Worm (Caenorhabditis elegans) whole organism, L4 larva: Measurements from ENCODE around the gene C37C3.10.
A peak's percentile ranks its signal among the peaks of the same experiment; 100 is the strongest.

Source experiments
- F44E2.7 ChIP-seq: fragments of 200-800 bp; sonication (Bioruptor generic); IDR thresholded peaks from 2 replicates; pipeline ENCODE4 v2.1.2; 2022; ENCODE audit warnings: missing genetic modification characterization, missing compliant biosample characterization
- F49E8.2 ChIP-seq: sonication (generic microtip); optimal IDR thresholded peaks from 2 replicates; lab custom pipeline; 2016; ENCODE audit warnings: missing compliant biosample characterization, mild to moderate bottlenecking, missing genetic modification characterization, borderline replicate concordance
- Y105C5A.15 ChIP-seq: fragments of 200-800 bp; sonication (Bioruptor generic); IDR thresholded peaks from 2 replicates; pipeline ENCODE4 v1.3.6; 2022; ENCODE audit warnings: missing genetic modification characterization, missing compliant biosample characterization
- Y48G9A.11 ChIP-seq: fragments of 200-800 bp; sonication (Bioruptor generic); IDR thresholded peaks from 2 replicates; pipeline ENCODE4 v1.3.6; 2022; ENCODE audit warnings: missing genetic modification reagents, missing genetic modification characterization, missing compliant biosample characterization
- Y75B8A.6 ChIP-seq: fragments of 200-800 bp; sonication (Bioruptor generic); IDR thresholded peaks from 2 replicates; pipeline ENCODE4 v1.3.6; 2022; ENCODE audit warnings: missing genetic modification reagents, missing genetic modification characterization, missing compliant biosample characterization
- ZK546.5 ChIP-seq, 2 experiments: sonication (generic microtip); optimal IDR thresholded peaks; 2 replicates each; lab custom pipeline; 2017; ENCODE audit warnings: missing biosample characterization in 2 of 2, missing genetic modification characterization in 2 of 2
- aha-1 ChIP-seq: fragments of 150-350 bp; peaks from one replicate; lab custom pipeline; 2014; ENCODE audit warnings: missing biosample characterization, missing genetic modification characterization
- ama-1 ChIP-seq: fragments of 150-350 bp; optimal IDR thresholded peaks from 2 replicates; lab custom pipeline; 2014; ENCODE audit warnings: inconsistent platforms, mixed read lengths
- arid-1 ChIP-seq: fragments of 200-800 bp; sonication (Bioruptor generic); conservative IDR thresholded peaks from 2 replicates; pipeline ENCODE4 v1.3.6; 2022; ENCODE audit warnings: missing genetic modification reagents, missing genetic modification characterization, missing compliant biosample characterization
- attf-4 ChIP-seq: sonication (generic microtip); optimal IDR thresholded peaks from 3 replicates; lab custom pipeline; 2017; ENCODE audit warnings: missing biosample characterization, missing genetic modification characterization
- ceh-20 ChIP-seq: fragments of 200-800 bp; sonication (Bioruptor generic); IDR thresholded peaks from 2 replicates; pipeline ENCODE4 v1.3.6; 2022; ENCODE audit warnings: missing genetic modification reagents, missing genetic modification characterization, missing compliant biosample characterization
- ceh-44 ChIP-seq: fragments of 200-800 bp; sonication (Bioruptor generic); IDR thresholded peaks from 2 replicates; pipeline ENCODE4 v1.3.6; 2022; ENCODE audit warnings: missing genetic modification reagents, missing genetic modification characterization, missing compliant biosample characterization
- ceh-82 ChIP-seq: sonication (generic microtip); optimal IDR thresholded peaks from 2 replicates; lab custom pipeline; 2017; ENCODE audit warnings: missing biosample characterization, missing genetic modification characterization
- cey-2 ChIP-seq: sonication (generic microtip); optimal IDR thresholded peaks from 3 replicates; lab custom pipeline; 2017; ENCODE audit warnings: missing genetic modification characterization, mild to moderate bottlenecking, missing compliant biosample characterization, antibody characterized with exemption, borderline replicate concordance; ENCODE audit not compliant: insufficient read depth
- ctbp-1 ChIP-seq: fragments of 200-800 bp; sonication (Bioruptor generic); IDR thresholded peaks from 2 replicates; pipeline ENCODE4 v1.3.6; 2022; ENCODE audit warnings: missing genetic modification reagents, missing genetic modification characterization, missing compliant biosample characterization
- daf-19 ChIP-seq: fragments of 200-800 bp; sonication (Bioruptor generic); conservative IDR thresholded peaks from 2 replicates; pipeline ENCODE4 v1.3.6; 2022; ENCODE audit warnings: missing genetic modification characterization, missing compliant biosample characterization
- dmd-9 ChIP-seq: fragments of 200-800 bp; sonication (Bioruptor generic); IDR thresholded peaks from 2 replicates; pipeline ENCODE4 v1.3.6; 2022; ENCODE audit warnings: missing genetic modification reagents, missing genetic modification characterization, missing compliant biosample characterization
- duxl-1 ChIP-seq: sonication (generic microtip); optimal IDR thresholded peaks from 2 replicates; lab custom pipeline; 2016; ENCODE audit warnings: mild to moderate bottlenecking, missing genetic modification characterization, moderate library complexity, missing compliant biosample characterization; ENCODE audit not compliant: poor library complexity
- fkh-10 ChIP-seq: fragments of 150-350 bp; optimal IDR thresholded peaks from 2 replicates; lab custom pipeline; 2014; ENCODE audit warnings: missing biosample characterization, missing genetic modification reagents, missing genetic modification characterization
- gei-8 ChIP-seq: fragments of 200-800 bp; sonication (Bioruptor generic); optimal IDR thresholded peaks from 2 replicates; lab custom pipeline; 2018; ENCODE audit warnings: mild to moderate bottlenecking, missing genetic modification characterization, missing compliant biosample characterization
- hlh-30 ChIP-seq: sonication (generic microtip); optimal IDR thresholded peaks from 2 replicates; lab custom pipeline; 2017; ENCODE audit warnings: antibody characterized with exemption, mild to moderate bottlenecking, missing genetic modification characterization, missing compliant biosample characterization; ENCODE audit not compliant: insufficient read depth
- hmg-1.1 ChIP-seq: fragments of 200-800 bp; sonication (Bioruptor generic); IDR thresholded peaks from 2 replicates; pipeline ENCODE4 v1.3.6; 2022; ENCODE audit warnings: missing genetic modification reagents, missing genetic modification characterization, missing compliant biosample characterization
- lim-7 ChIP-seq: fragments of 200-800 bp; sonication (Bioruptor generic); IDR thresholded peaks from 2 replicates; pipeline ENCODE4 v1.3.6; 2022; ENCODE audit warnings: missing genetic modification characterization, missing compliant biosample characterization
- lin-1 ChIP-seq: fragments of 200-800 bp; sonication (Bioruptor generic); IDR thresholded peaks from 2 replicates; pipeline ENCODE4 v1.3.6; 2022; ENCODE audit warnings: missing genetic modification reagents, missing genetic modification characterization, missing compliant biosample characterization
- lin-15B ChIP-seq: fragments of 150-350 bp; sonication (generic microtip); optimal IDR thresholded peaks from 3 replicates; lab custom pipeline; 2014; ENCODE audit warnings: missing biosample characterization, missing genetic modification characterization
- lin-38 ChIP-seq: fragments of 200-800 bp; sonication (Bioruptor generic); IDR thresholded peaks from 2 replicates; pipeline ENCODE4 v1.3.6; 2022; ENCODE audit warnings: missing genetic modification reagents, missing genetic modification characterization, missing compliant biosample characterization
- madf-9 ChIP-seq: fragments of 200-800 bp; sonication (Bioruptor generic); conservative IDR thresholded peaks from 2 replicates; pipeline ENCODE4 v1.3.6; 2022; ENCODE audit warnings: missing genetic modification reagents, missing genetic modification characterization, missing compliant biosample characterization
- mdt-29 ChIP-seq: fragments of 200-800 bp; sonication (Bioruptor generic); IDR thresholded peaks from 2 replicates; pipeline ENCODE4 v1.3.6; 2022; ENCODE audit warnings: missing genetic modification reagents, missing genetic modification characterization, missing compliant biosample characterization
- mxl-3 ChIP-seq: fragments of 200-800 bp; sonication (Bioruptor generic); optimal IDR thresholded peaks from 2 replicates; lab custom pipeline; 2018; ENCODE audit warnings: mild to moderate bottlenecking, missing genetic modification characterization, missing compliant biosample characterization
- nhr-102 ChIP-seq: sonication (generic microtip); optimal IDR thresholded peaks from 2 replicates; lab custom pipeline; 2016; ENCODE audit warnings: mild to moderate bottlenecking, missing genetic modification characterization, moderate library complexity, missing compliant biosample characterization
- nhr-11 ChIP-seq: fragments of 150-350 bp; optimal IDR thresholded peaks from 2 replicates; lab custom pipeline; 2014; ENCODE audit warnings: missing biosample characterization, missing genetic modification characterization
- nhr-25 ChIP-seq: sonication (generic microtip); optimal IDR thresholded peaks from 2 replicates; lab custom pipeline; 2017; ENCODE audit warnings: missing genetic modification characterization, mild to moderate bottlenecking, missing compliant biosample characterization, antibody characterized with exemption, moderate library complexity, borderline replicate concordance; ENCODE audit not compliant: insufficient read depth
- nhr-41 ChIP-seq: fragments of 200-800 bp; sonication (Bioruptor generic); IDR thresholded peaks from 2 replicates; pipeline ENCODE4 v1.3.6; 2022; ENCODE audit warnings: missing genetic modification reagents, missing genetic modification characterization, missing compliant biosample characterization
- nhr-6 ChIP-seq: fragments of 150-350 bp; optimal IDR thresholded peaks from 2 replicates; lab custom pipeline; 2014; ENCODE audit warnings: missing biosample characterization, missing genetic modification characterization
- pha-4 ChIP-seq, 2 experiments: fragments of 150-350 bp in 1 of 2; fragments of 200-800 bp in 1 of 2; sonication (Bioruptor generic) in 1 of 2; IDR thresholded peaks in 1 of 2; optimal IDR thresholded peaks in 1 of 2; 2 replicates each; pipeline versions ENCODE4 v1.3.6 to Lab custom; 2014 to 2022; ENCODE audit warnings: missing genetic modification characterization in 2 of 2, missing genetic modification reagents in 2 of 2, missing biosample characterization in 1 of 2, missing compliant biosample characterization in 1 of 2
- rbr-2 ChIP-seq: sonication (generic microtip); optimal IDR thresholded peaks from 2 replicates; lab custom pipeline; 2016; ENCODE audit warnings: missing genotype, missing genetic modification characterization, missing compliant biosample characterization
- snpc-1.2 ChIP-seq: fragments of 200-800 bp; sonication (Bioruptor generic); IDR thresholded peaks from 2 replicates; pipeline ENCODE4 v1.3.6; 2022; ENCODE audit warnings: missing genetic modification reagents, missing genetic modification characterization, missing compliant biosample characterization
- snpc-4 ChIP-seq: fragments of 150-350 bp; optimal IDR thresholded peaks from 2 replicates; lab custom pipeline; 2014; ENCODE audit warnings: missing biosample characterization, missing genetic modification characterization
- spr-3 ChIP-seq: fragments of 200-800 bp; sonication (Bioruptor generic); optimal IDR thresholded peaks from 2 replicates; lab custom pipeline; 2018; ENCODE audit warnings: mild to moderate bottlenecking, missing genetic modification characterization, missing compliant biosample characterization
- tag-97 ChIP-seq: fragments of 200-800 bp; sonication (Bioruptor generic); IDR thresholded peaks from 2 replicates; pipeline ENCODE4 v1.3.6; 2022; ENCODE audit warnings: missing genetic modification characterization, missing compliant biosample characterization
- tra-1 ChIP-seq: fragments of 200-800 bp; sonication (Bioruptor generic); IDR thresholded peaks from 2 replicates; pipeline ENCODE4 v1.3.6; 2022; ENCODE audit warnings: missing genetic modification reagents, missing genetic modification characterization, missing compliant biosample characterization
- vab-7 ChIP-seq: fragments of 200-800 bp; sonication (Bioruptor generic); IDR thresholded peaks from 2 replicates; pipeline ENCODE4 v1.3.6; 2022; ENCODE audit warnings: missing genetic modification reagents, missing genetic modification characterization, missing compliant biosample characterization
- zfp-3 ChIP-seq: fragments of 200-800 bp; sonication (Bioruptor generic); conservative IDR thresholded peaks from 2 replicates; pipeline ENCODE4 v1.3.6; 2022; ENCODE audit warnings: missing genetic modification reagents, missing genetic modification characterization, missing compliant biosample characterization
- zip-2 ChIP-seq: fragments of 150-350 bp; optimal IDR thresholded peaks from 2 replicates; lab custom pipeline; 2014; ENCODE audit warnings: missing biosample characterization, missing genetic modification characterization
- ztf-11 ChIP-seq: fragments of 150-350 bp; optimal IDR thresholded peaks from 2 replicates; lab custom pipeline; 2014; ENCODE audit warnings: missing biosample characterization, missing genetic modification characterization
- ztf-7 ChIP-seq: fragments of 150-350 bp; optimal IDR thresholded peaks from 2 replicates; lab custom pipeline; 2014; ENCODE audit warnings: missing biosample characterization, missing genetic modification characterization

The C37C3.10 gene

DNA sequence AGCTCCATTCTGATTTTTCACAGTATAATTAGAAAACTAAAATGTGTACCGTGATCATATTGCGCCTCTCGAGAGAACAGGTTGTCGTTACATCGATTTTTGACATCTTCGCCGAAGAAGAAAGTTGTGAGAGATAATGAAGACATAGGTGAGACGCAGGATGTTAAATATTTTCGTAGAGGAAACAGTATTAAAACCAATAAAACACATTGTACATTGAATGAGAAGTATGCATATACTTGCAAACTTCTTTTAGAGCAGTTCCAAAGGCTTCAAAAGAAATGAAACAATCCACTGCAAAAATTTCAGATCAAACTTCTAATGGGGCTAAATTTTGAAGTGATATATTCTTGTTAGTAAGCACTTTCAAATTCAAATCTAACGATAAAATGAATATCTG is 7.8 kb upstream of the C37C3.10 start, which contains the start of gene nipi-4:
Gene nipi-4, minus strand, starts transcription at position 101 of the 400 bp plus-strand sequence.
- no peak for TF ChIP-seq vab-7 (GFP tag; lab: Robert Waterston, UW)
- TF ChIP-seq ceh-44 (GFP tag; lab: Robert Waterston, UW): no peak
- TF ChIP-seq F44E2.7: no peak
- TF ChIP-seq arid-1 (GFP tag; lab: Robert Waterston, UW): no peak
- no peak for TF ChIP-seq fkh-10
- no peak for TF ChIP-seq ceh-82
- TF ChIP-seq mdt-29 (GFP tag; lab: Robert Waterston, UW): no peak
- TF ChIP-seq gei-8 (GFP tag; lab: Kevin White, UChicago): no peak
- TF ChIP-seq snpc-1.2 (GFP tag; lab: Robert Waterston, UW): no peak

DNA sequence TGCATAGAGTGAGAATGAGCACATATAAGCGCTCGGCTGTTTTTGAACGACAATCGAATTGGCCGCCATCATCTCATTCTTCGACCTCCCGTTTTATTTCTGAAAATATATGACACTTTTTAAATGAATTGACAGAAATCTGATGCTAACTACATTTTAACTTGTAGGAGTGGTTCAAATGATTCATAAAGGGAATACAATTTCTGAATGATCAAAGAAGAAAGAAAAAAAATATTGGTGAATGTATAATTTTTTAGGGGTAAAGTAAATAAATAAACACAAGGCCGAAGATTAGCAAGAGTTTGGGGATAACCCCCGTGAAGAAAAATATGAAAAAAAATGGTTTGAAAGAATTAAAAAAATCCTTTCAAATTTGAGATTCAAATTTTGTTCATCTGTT is 1.8 kb upstream of the C37C3.10 start, which contains the start of gene C37C3.11:
Gene C37C3.11, minus strand, starts transcription at position 101 of the 400 bp plus-strand sequence.
- no peak for TF ChIP-seq tra-1 (GFP tag; lab: Robert Waterston, UW)
- TF ChIP-seq Y105C5A.15: no peak
- TF ChIP-seq Y75B8A.6 (GFP tag; lab: Robert Waterston, UW): no peak
- TF ChIP-seq F49E8.2 (tag; lab: Kevin White, UChicago): no peak
- TF ChIP-seq madf-9: no peak
- no peak for TF ChIP-seq spr-3 (GFP tag; lab: Kevin White, UChicago)
- TF ChIP-seq attf-4 (tag; lab: Kevin White, UChicago): no peak
- no peak for TF ChIP-seq daf-19 (GFP tag; lab: Robert Waterston, UW)
- TF ChIP-seq, all 104 proteins: peak for 0

DNA sequence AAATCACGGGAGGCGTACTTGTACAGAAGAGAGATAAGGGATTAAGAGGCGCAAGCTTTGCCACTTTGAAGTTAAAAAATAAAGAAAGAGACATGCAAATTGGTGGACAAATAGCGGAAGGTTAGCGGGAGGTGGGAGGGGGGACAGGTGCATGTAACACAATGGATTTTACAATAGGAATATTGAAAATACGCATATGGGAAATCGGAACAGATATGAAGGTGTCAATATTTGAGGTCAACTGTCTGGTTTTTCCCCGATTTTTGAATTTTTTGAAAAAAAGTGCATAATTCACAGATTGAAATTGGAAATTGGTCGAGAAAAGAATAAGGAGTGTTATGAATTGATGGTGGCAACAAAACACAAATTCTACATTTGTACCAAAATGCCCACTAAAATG is 1.1 kb downstream of the C37C3.10 start, which contains the start of gene C37C3.17:
Gene C37C3.17, minus strand, starts transcription at position 101 of the 400 bp plus-strand sequence.
- TF ChIP-seq Y48G9A.11 (GFP tag; lab: Robert Waterston, UW) (no peak), pha-4 (GFP tag; IDR thresholded peaks at IDR 0.05; lab: Robert Waterston, UW) (no peak), pha-4 (tag; optimal IDR thresholded peaks at IDR 0.05; lab: Kevin White, UChicago) (no peak), mxl-3 (GFP tag; lab: Kevin White, UChicago) (no peak), hmg-1.1 (GFP tag; lab: Robert Waterston, UW) (no peak), nhr-41 (GFP tag; lab: Robert Waterston, UW) (no peak), lim-7 (GFP tag; lab: Robert Waterston, UW) (no peak), nhr-102 (tag; lab: Kevin White, UChicago) (no peak), madf-9 (no peak), ctbp-1 (GFP tag; lab: Robert Waterston, UW) (no peak), ZK546.5 (tag; optimal IDR thresholded peaks at IDR 0.05; lab: Kevin White, UChicago) (no peak)

DNA sequence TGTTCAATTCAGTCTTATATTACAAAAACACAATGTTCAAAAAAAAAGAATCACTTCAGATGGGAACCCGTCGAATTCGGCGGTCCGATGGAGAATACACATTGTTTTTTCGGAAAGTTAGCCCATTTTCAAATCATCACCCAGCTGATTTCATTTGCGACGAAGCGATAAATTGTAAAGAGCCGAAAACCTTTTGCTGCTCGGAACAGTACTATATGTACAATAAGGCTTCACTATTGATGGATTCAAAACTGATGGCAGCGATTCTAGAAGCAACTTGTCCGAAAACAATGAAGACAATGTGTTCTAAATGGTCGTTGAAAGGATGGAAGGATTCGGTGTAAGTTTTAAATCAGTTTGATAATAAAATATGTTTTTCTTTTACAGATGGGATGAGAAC is 4.9 kb downstream of the C37C3.10 start, which contains the start of gene C37C3.1:
Gene C37C3.1, plus strand, starts transcription at position 33 of the 400 bp plus-strand sequence.
- no peak for TF ChIP-seq tra-1 (GFP tag; lab: Robert Waterston, UW)
- TF ChIP-seq ztf-7 (tag; lab: Kevin White, UChicago): no peak
- peak; percentile 57 for TF ChIP-seq lin-38 (GFP tag; lab: Robert Waterston, UW)
- TF ChIP-seq duxl-1 (tag; lab: Kevin White, UChicago): no peak
- no peak for TF ChIP-seq ceh-82
- no peak for TF ChIP-seq snpc-4
- no peak for TF ChIP-seq nhr-25 (tag; lab: Kevin White, UChicago)
- TF ChIP-seq ceh-20: no peak
- TF ChIP-seq nhr-6 (tag; lab: Kevin White, UChicago): no peak
- no peak for TF ChIP-seq nhr-11 (tag; lab: Kevin White, UChicago)
- TF ChIP-seq tag-97 (GFP tag; lab: Robert Waterston, UW): no peak
- no peak for TF ChIP-seq dmd-9 (GFP tag; lab: Robert Waterston, UW)
- no peak; the same call in 1 of the 2 replicates for TF ChIP-seq lin-1 (GFP tag; lab: Robert Waterston, UW)
- no peak for TF ChIP-seq cey-2 (tag; lab: Kevin White, UChicago)
- TF ChIP-seq lin-15B (tag; lab: Kevin White, UChicago): no peak
- TF ChIP-seq zip-2 (tag; lab: Kevin White, UChicago): no peak
- no peak for TF ChIP-seq ztf-11 (tag; lab: Kevin White, UChicago)
- TF ChIP-seq zfp-3 (GFP tag; lab: Robert Waterston, UW): 0 out of 2 replicates have a peak, but pooled peaks have one; percentile 47
- TF ChIP-seq ama-1: peak; percentile 84
- no peak for TF ChIP-seq hlh-30 (tag; lab: Kevin White, UChicago)
- peak; percentile 11 for TF ChIP-seq rbr-2
- peak; percentile 94 for TF ChIP-seq aha-1 (tag; lab: Kevin White, UChicago)
